Worm (Caenorhabditis elegans) whole organism, early embryonic: ENCODE results near the gene Y32B12B.1.

Source experiments
- B0310.2 ChIP-seq: sonication (generic microtip); optimal IDR thresholded peaks from 2 replicates; lab custom pipeline; 2016; ENCODE audit warnings: mild to moderate bottlenecking, missing genetic modification characterization, missing compliant biosample characterization
- F13C5.2 ChIP-seq: sonication (generic microtip); optimal IDR thresholded peaks from 2 replicates; lab custom pipeline; 2017; ENCODE audit warnings: mild to moderate bottlenecking, missing genetic modification characterization, inconsistent platforms, missing compliant biosample characterization
- aly-1 ChIP-seq: sonication (generic microtip); optimal IDR thresholded peaks from 2 replicates; lab custom pipeline; 2016; ENCODE audit warnings: missing genetic modification characterization, missing compliant biosample characterization
- ama-1 ChIP-seq: fragments of 150-350 bp; optimal IDR thresholded peaks from 2 replicates; lab custom pipeline; 2014
- ceh-13 ChIP-seq: fragments of 200-800 bp; sonication (Bioruptor generic); optimal IDR thresholded peaks from 2 replicates; lab custom pipeline; 2018; ENCODE audit warnings: mild to moderate bottlenecking, missing genetic modification characterization, missing compliant biosample characterization
- ceh-36 ChIP-seq: sonication (generic microtip); optimal IDR thresholded peaks from 2 replicates; lab custom pipeline; 2016; ENCODE audit warnings: missing genetic modification characterization, inconsistent platforms, missing compliant biosample characterization
- ets-7 ChIP-seq: sonication (generic microtip); optimal IDR thresholded peaks from 2 replicates; lab custom pipeline; 2016; ENCODE audit warnings: missing genotype, missing genetic modification characterization, missing compliant biosample characterization
- flt-1 ChIP-seq: fragments of 200-800 bp; sonication (Bioruptor generic); IDR thresholded peaks from 2 replicates; pipeline ENCODE4 v1.3.6; 2022; ENCODE audit warnings: missing genetic modification characterization, missing compliant biosample characterization
- hmbx-1 ChIP-seq: sonication (generic microtip); optimal IDR thresholded peaks from 2 replicates; lab custom pipeline; 2016; ENCODE audit warnings: mild to moderate bottlenecking, missing genetic modification characterization, missing compliant biosample characterization
- hmg-4 ChIP-seq: fragments of 200-800 bp; sonication (Bioruptor generic); optimal IDR thresholded peaks from 2 replicates; lab custom pipeline; 2018; ENCODE audit warnings: mild to moderate bottlenecking, missing genetic modification characterization, missing compliant biosample characterization
- hnd-1 ChIP-seq: sonication (generic microtip); optimal IDR thresholded peaks from 2 replicates; lab custom pipeline; 2016; ENCODE audit warnings: missing genetic modification characterization, missing compliant biosample characterization
- pes-1 ChIP-seq: fragments of 200-800 bp; sonication (Bioruptor generic); IDR thresholded peaks from 2 replicates; pipeline ENCODE4 v1.3.6; 2022; ENCODE audit warnings: missing genetic modification reagents, missing genetic modification characterization, missing compliant biosample characterization
- scrt-1 ChIP-seq: fragments of 200-800 bp; sonication (Bioruptor generic); IDR thresholded peaks from 2 replicates; pipeline ENCODE4 v1.3.6; 2022; ENCODE audit warnings: missing genetic modification characterization, missing compliant biosample characterization
- sea-1 ChIP-seq: fragments of 200-800 bp; sonication (Bioruptor generic); conservative IDR thresholded peaks from 2 replicates; pipeline ENCODE4 v1.3.6; 2022; ENCODE audit warnings: missing genetic modification characterization, missing compliant biosample characterization
- tbx-11 ChIP-seq: fragments of 200-800 bp; sonication (Bioruptor generic); IDR thresholded peaks from 2 replicates; pipeline ENCODE4 v1.3.6; 2022; ENCODE audit warnings: missing genetic modification characterization, missing compliant biosample characterization
- tbx-37 ChIP-seq: fragments of 200-800 bp; sonication (Bioruptor generic); conservative IDR thresholded peaks from 2 replicates; pipeline ENCODE4 v1.3.6; 2022; ENCODE audit warnings: missing genetic modification reagents, missing genetic modification characterization, missing compliant biosample characterization
- tra-4 ChIP-seq: sonication (generic microtip); optimal IDR thresholded peaks from 2 replicates; lab custom pipeline; 2017; ENCODE audit warnings: missing genetic modification characterization, missing compliant biosample characterization

The Y32B12B.1 gene

ce11 chrV:16565639-16566038, 28.8 kb downstream of the Y32B12B.1 start, which contains the start of gene sru-45:
TSS of gene sru-45 (plus strand) at chrV:16565939.
- TF ChIP-seq tbx-37 (GFP tag; lab: Robert Waterston, UW), result no peak
- TF ChIP-seq F13C5.2, result no peak
- TF ChIP-seq tra-4, result no peak
- TF ChIP-seq tbx-11 (GFP tag; lab: Robert Waterston, UW), result no peak
- TF ChIP-seq flt-1 (GFP tag; lab: Robert Waterston, UW), result no peak
- TF ChIP-seq sea-1 (GFP tag; lab: Robert Waterston, UW), result no peak
- TF ChIP-seq ets-7 (tag; lab: Kevin White, UChicago), result no peak
- TF ChIP-seq pes-1 (GFP tag; lab: Robert Waterston, UW), result no peak
- TF ChIP-seq hmg-4, result no peak
- no peak for TF ChIP-seq ama-1 (lab: Kevin White, UChicago)
- TF ChIP-seq B0310.2 (tag; lab: Kevin White, UChicago), result no peak
- TF ChIP-seq hnd-1, result no peak
- no peak for TF ChIP-seq ceh-13 (GFP tag; lab: Kevin White, UChicago)
- TF ChIP-seq hmbx-1, result no peak
- no peak for TF ChIP-seq scrt-1
- no peak for TF ChIP-seq ceh-36 (tag; lab: Kevin White, UChicago)
- TF ChIP-seq aly-1 (tag; lab: Kevin White, UChicago), result no peak

- TF ChIP-seq tbx-37 (GFP tag; lab: Robert Waterston, UW), result no peak
- no peak for TF ChIP-seq B0310.2 (tag; lab: Kevin White, UChicago)
- TF ChIP-seq sea-1 (GFP tag; lab: Robert Waterston, UW), result no peak
Observed at ce11 chrV:16568056-16568455, 31.3 kb downstream of the Y32B12B.1 start.

ce11 chrV:16570697-16571096, 33.9 kb downstream of the Y32B12B.1 start, which contains the start of gene nhr-233:
TSS of gene nhr-233 (minus strand) at chrV:16570797.
- TF ChIP-seq ceh-36 (tag; lab: Kevin White, UChicago) (no peak), scrt-1 (no peak), ceh-13 (GFP tag; lab: Kevin White, UChicago) (no peak), ets-7 (tag; lab: Kevin White, UChicago) (no peak), flt-1 (GFP tag; lab: Robert Waterston, UW) (no peak), F13C5.2 (no peak), aly-1 (tag; lab: Kevin White, UChicago) (no peak), B0310.2 (tag; lab: Kevin White, UChicago) (no peak), hmg-4 (no peak), sea-1 (GFP tag; lab: Robert Waterston, UW) (no peak), hmbx-1 (no peak), tra-4 (no peak), hnd-1 (no peak), pes-1 (GFP tag; lab: Robert Waterston, UW) (no peak), tbx-37 (GFP tag; lab: Robert Waterston, UW) (no peak), ama-1 (lab: Kevin White, UChicago) (no peak), tbx-11 (GFP tag; lab: Robert Waterston, UW) (no peak)

ce11 chrV:16573168-16573567, 36.4 kb downstream of the Y32B12B.1 start, which contains the start of gene str-149:
TSS of gene str-149 (plus strand) at chrV:16573468.
- TF ChIP-seq ceh-36 (tag; lab: Kevin White, UChicago) (no peak), tbx-37 (GFP tag; lab: Robert Waterston, UW) (no peak), F13C5.2 (no peak), hmg-4 (no peak), aly-1 (tag; lab: Kevin White, UChicago) (no peak), ama-1 (lab: Kevin White, UChicago) (no peak), sea-1 (GFP tag; lab: Robert Waterston, UW) (no peak), pes-1 (GFP tag; lab: Robert Waterston, UW) (no peak), tra-4 (no peak), scrt-1 (no peak), ceh-13 (GFP tag; lab: Kevin White, UChicago) (no peak), hnd-1 (no peak), tbx-11 (GFP tag; lab: Robert Waterston, UW) (no peak), hmbx-1 (no peak)

ce11 chrV:16575900-16576299, 39.1 kb downstream of the Y32B12B.1 start, which contains the start of gene str-151:
TSS of gene str-151 (plus strand) at chrV:16576200.
- TF ChIP-seq ets-7 (tag; lab: Kevin White, UChicago), result no peak
- TF ChIP-seq hmbx-1, result no peak
- no peak for TF ChIP-seq tbx-11 (GFP tag; lab: Robert Waterston, UW)
- no peak for TF ChIP-seq hmg-4
- TF ChIP-seq ama-1 (lab: Kevin White, UChicago), result no peak
- no peak for TF ChIP-seq sea-1 (GFP tag; lab: Robert Waterston, UW)
- no peak for TF ChIP-seq ceh-13 (GFP tag; lab: Kevin White, UChicago)
- no peak for TF ChIP-seq F13C5.2
- TF ChIP-seq B0310.2 (tag; lab: Kevin White, UChicago), result no peak
- TF ChIP-seq scrt-1, result no peak
- TF ChIP-seq flt-1 (GFP tag; lab: Robert Waterston, UW), result no peak
- TF ChIP-seq pes-1 (GFP tag; lab: Robert Waterston, UW), result no peak
- TF ChIP-seq tra-4, result no peak
- no peak for TF ChIP-seq hnd-1
- TF ChIP-seq ceh-36 (tag; lab: Kevin White, UChicago), result no peak
- no peak for TF ChIP-seq aly-1 (tag; lab: Kevin White, UChicago)
- TF ChIP-seq tbx-37 (GFP tag; lab: Robert Waterston, UW), result no peak

ce11 chrV:16580424-16580823, 43.6 kb downstream of the Y32B12B.1 start, which contains the start of gene nhr-271:
TSS of gene nhr-271 (minus strand) at chrV:16580524.
- no peak for TF ChIP-seq hmg-4
- TF ChIP-seq tbx-37 (GFP tag; lab: Robert Waterston, UW), result no peak
- TF ChIP-seq hnd-1, result no peak
- no peak for TF ChIP-seq hmbx-1
- no peak for TF ChIP-seq ets-7 (tag; lab: Kevin White, UChicago)
- no peak for TF ChIP-seq ama-1 (lab: Kevin White, UChicago)
- no peak for TF ChIP-seq tra-4
- TF ChIP-seq scrt-1, result no peak
- no peak for TF ChIP-seq sea-1 (GFP tag; lab: Robert Waterston, UW)
- TF ChIP-seq ceh-13 (GFP tag; lab: Kevin White, UChicago), result no peak
- no peak for TF ChIP-seq F13C5.2
- TF ChIP-seq flt-1 (GFP tag; lab: Robert Waterston, UW), result no peak
- TF ChIP-seq ceh-36 (tag; lab: Kevin White, UChicago), result no peak
- TF ChIP-seq tbx-11 (GFP tag; lab: Robert Waterston, UW), result no peak
- TF ChIP-seq pes-1 (GFP tag; lab: Robert Waterston, UW), result no peak

- TF ChIP-seq tbx-37 (GFP tag; lab: Robert Waterston, UW) (no peak), hmg-4 (no peak), ceh-36 (tag; lab: Kevin White, UChicago) (no peak), F13C5.2 (no peak), hmbx-1 (no peak), ets-7 (tag; lab: Kevin White, UChicago) (no peak), ceh-13 (GFP tag; lab: Kevin White, UChicago) (no peak), B0310.2 (tag; lab: Kevin White, UChicago) (no peak)
Observed at ce11 chrV:16581061-16581460, 44.3 kb downstream of the Y32B12B.1 start.
